Worm (Caenorhabditis elegans) whole organism, midembryonic: ENCODE data around the gene Y59E9AL.4.
"Not testable (repeated sequence)": the region's sequence is repeated elsewhere in the genome, so short reads cannot be mapped to it uniquely, and the experiment has no call there.

Experiments
- flt-1 ChIP-seq: fragments of 200-800 bp; sonication (Bioruptor generic); IDR thresholded peaks from 2 replicates; pipeline ENCODE4 v1.3.6; 2022; ENCODE audit warnings: missing genetic modification characterization, missing compliant biosample characterization
- med-1 ChIP-seq: sonication (generic microtip); optimal IDR thresholded peaks from 2 replicates; lab custom pipeline; 2017; ENCODE audit warnings: missing genetic modification characterization, mild to moderate bottlenecking, missing compliant biosample characterization, antibody characterized with exemption, missing genetic modification reagents; ENCODE audit not compliant: insufficient read depth
- ztf-23 ChIP-seq: fragments of 200-800 bp; sonication (Bioruptor generic); IDR thresholded peaks from 2 replicates; pipeline ENCODE4 v1.3.6; 2022; ENCODE audit warnings: missing genetic modification reagents, missing genetic modification characterization, missing compliant biosample characterization
- ztf-29 ChIP-seq: fragments of 200-800 bp; sonication (Bioruptor generic); IDR thresholded peaks from 2 replicates; pipeline ENCODE4 v1.3.6; 2022; ENCODE audit warnings: missing genetic modification reagents, missing genetic modification characterization, missing compliant biosample characterization

DNA sequence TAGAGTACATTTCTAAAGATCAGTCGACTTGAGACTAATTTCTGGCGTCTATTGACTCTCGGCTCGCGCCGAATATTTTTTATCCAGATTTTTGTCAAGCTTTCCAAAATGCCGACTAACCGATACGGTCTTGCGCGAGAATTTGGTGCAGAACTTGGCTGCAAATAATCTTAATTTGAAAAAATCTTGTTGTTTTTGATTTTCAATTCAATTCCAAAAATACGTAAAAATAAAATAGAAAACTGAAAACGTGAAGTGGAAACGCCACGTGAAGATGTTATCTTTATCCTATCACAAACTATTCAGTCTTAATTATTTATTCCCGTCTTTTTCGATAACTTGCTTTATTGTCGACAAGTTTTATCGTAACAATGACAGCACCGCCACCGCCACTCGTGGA is 43.4 kb upstream of the Y59E9AL.4 start, which contains the start of gene ttbk-2.1:
- not testable (repeated sequence) for TF ChIP-seq med-1; ztf-29 (GFP tag; lab: Robert Waterston, UW); ztf-23; flt-1 (GFP tag; lab: Robert Waterston, UW)
